Fruit fly (Drosophila melanogaster): ENCODE results near the gene Cog4.

Gene Cog4

dm6 chr2L:10488484-10489223 lies at the start of gene Cog4, which contains the start of gene CG6144 (continued):
- TF ChIP-seq jing (GFP tag; optimal IDR thresholded peaks at IDR 0.05): no peak
- no peak for TF ChIP-seq CG7556 (GFP tag; optimal IDR thresholded peaks at IDR 0.05)
- no peak for TF ChIP-seq Hr51 (GFP tag; optimal IDR thresholded peaks at IDR 0.05)
- no peak for TF ChIP-seq Ssrp (tag; optimal IDR thresholded peaks at IDR 0.05)
- no peak for TF ChIP-seq Sry-β (GFP tag; optimal IDR thresholded peaks at IDR 0.05)
- TF ChIP-seq ab (GFP tag; optimal IDR thresholded peaks at IDR 0.05): no peak
- no peak for TF ChIP-seq Dek (tag; optimal IDR thresholded peaks at IDR 0.05)
- peak; percentile 47 for TF ChIP-seq jumu (GFP tag; optimal IDR thresholded peaks at IDR 0.05)
- no peak for TF ChIP-seq CG15479 (GFP tag; optimal IDR thresholded peaks at IDR 0.05)
- TF ChIP-seq HmgZ (tag; optimal IDR thresholded peaks at IDR 0.05): no peak
- no peak for TF ChIP-seq CG6813 (GFP tag; optimal IDR thresholded peaks at IDR 0.05)
- no peak for TF ChIP-seq CG7987 (GFP tag; optimal IDR thresholded peaks at IDR 0.05)
- TF ChIP-seq h (optimal IDR thresholded peaks at IDR 0.05): no peak
- no peak for TF ChIP-seq CG11456 (GFP tag; IDR thresholded peaks at IDR 0.05)
- TF ChIP-seq ftz-f1 (GFP tag; optimal IDR thresholded peaks at IDR 0.05): no peak
- TF ChIP-seq zfh1 (GFP tag; IDR thresholded peaks at IDR 0.05): 0 out of 3 replicates have a peak, but pooled peaks have one; percentile 43
- TF ChIP-seq tll (GFP tag; optimal IDR thresholded peaks at IDR 0.05): peak in 1 of 2 experiments; percentile 78
- peak; percentile 66 for TF ChIP-seq Atf6 (GFP tag; IDR thresholded peaks at IDR 0.05)
- no peak for TF ChIP-seq ems (GFP tag; optimal IDR thresholded peaks at IDR 0.05)
- TF ChIP-seq scrt (GFP tag; optimal IDR thresholded peaks at IDR 0.05): no peak
- TF ChIP-seq CG6654 (GFP tag; optimal IDR thresholded peaks at IDR 0.05): no peak
- TF ChIP-seq CG17829 (tag; optimal IDR thresholded peaks at IDR 0.05): peak; percentile 27
- no peak for TF ChIP-seq zf30C (GFP tag; optimal IDR thresholded peaks at IDR 0.05)
- TF ChIP-seq lilli (GFP tag; optimal IDR thresholded peaks at IDR 0.05): peak; percentile 60
- no peak for TF ChIP-seq ttk (GFP tag; IDR thresholded peaks at IDR 0.05)
- no peak for TF ChIP-seq Sox102F (GFP tag; optimal IDR thresholded peaks at IDR 0.05)
- TF ChIP-seq bsh (GFP tag; optimal IDR thresholded peaks at IDR 0.05): no peak
- no peak for TF ChIP-seq CG7928 (GFP tag; optimal IDR thresholded peaks at IDR 0.05)
- peak; percentile 87 for TF ChIP-seq Sry-δ (GFP tag; optimal IDR thresholded peaks at IDR 0.05)
- TF ChIP-seq CG8924 (tag; optimal IDR thresholded peaks at IDR 0.05): no peak
- TF ChIP-seq CG7963 (GFP tag; IDR thresholded peaks at IDR 0.05; ENCODE audit: partially characterized antibody): 0 out of 3 replicates have a peak, but pooled peaks have one; percentile 47
- no peak for TF ChIP-seq CG4820 (GFP tag; optimal IDR thresholded peaks at IDR 0.05)
- TF ChIP-seq CG17912 (GFP tag; optimal IDR thresholded peaks at IDR 0.05): no peak
- peak; percentile 27; the same call in 2 of the 3 replicates for TF ChIP-seq hb (GFP tag; IDR thresholded peaks at IDR 0.05; ENCODE audit: partially characterized antibody)
- no peak for TF ChIP-seq CG31365 (tag; optimal IDR thresholded peaks at IDR 0.05)
- TF ChIP-seq Lim3 (GFP tag; IDR thresholded peaks at IDR 0.05): no peak
- TF ChIP-seq vfl (GFP tag; optimal IDR thresholded peaks at IDR 0.05): no peak
- no peak for TF ChIP-seq Lpt (GFP tag; optimal IDR thresholded peaks at IDR 0.05)
- no peak for TF ChIP-seq Trl (optimal IDR thresholded peaks at IDR 0.05)
- peak; percentile 62 for TF ChIP-seq Trl (GFP tag; optimal IDR thresholded peaks at IDR 0.05)
- TF ChIP-seq CG14710 (tag; optimal IDR thresholded peaks at IDR 0.05): peak; percentile 61
- no peak for TF ChIP-seq CG18599 (GFP tag; optimal IDR thresholded peaks at IDR 0.05)
- TF ChIP-seq grn (GFP tag; optimal IDR thresholded peaks at IDR 0.05): peak; percentile 63
- no peak for TF ChIP-seq CG3281 (GFP tag; optimal IDR thresholded peaks at IDR 0.05)
- TF ChIP-seq Neu2 (GFP tag; optimal IDR thresholded peaks at IDR 0.05; ENCODE audit: borderline replicate concordance): no peak
- no peak for TF ChIP-seq sc (optimal IDR thresholded peaks at IDR 0.05)
- TF ChIP-seq sc (GFP tag; optimal IDR thresholded peaks at IDR 0.05): no peak
- no peak for TF ChIP-seq HLHmδ (GFP tag; optimal IDR thresholded peaks at IDR 0.05)
- TF ChIP-seq CG32772 (GFP tag; IDR thresholded peaks at IDR 0.05): 0 out of 2 replicates have a peak, but pooled peaks have one; percentile 12
- TF ChIP-seq dysf (GFP tag; IDR thresholded peaks at IDR 0.05): no peak

Measured in whole organism, embryonic.